Worm (Caenorhabditis elegans) whole organism, early embryonic: ENCODE data around the gene ceh-28.

Source experiments
- B0310.2 ChIP-seq: sonication (generic microtip); optimal IDR thresholded peaks from 2 replicates; lab custom pipeline; 2016; ENCODE audit warnings: mild to moderate bottlenecking, missing genetic modification characterization, missing compliant biosample characterization
- aly-1 ChIP-seq: sonication (generic microtip); optimal IDR thresholded peaks from 2 replicates; lab custom pipeline; 2016; ENCODE audit warnings: missing genetic modification characterization, missing compliant biosample characterization
- ama-1 ChIP-seq: fragments of 150-350 bp; optimal IDR thresholded peaks from 2 replicates; lab custom pipeline; 2014
- ceh-36 ChIP-seq: sonication (generic microtip); optimal IDR thresholded peaks from 2 replicates; lab custom pipeline; 2016; ENCODE audit warnings: missing genetic modification characterization, inconsistent platforms, missing compliant biosample characterization
- flt-1 ChIP-seq: fragments of 200-800 bp; sonication (Bioruptor generic); IDR thresholded peaks from 2 replicates; pipeline ENCODE4 v1.3.6; 2022; ENCODE audit warnings: missing genetic modification characterization, missing compliant biosample characterization
- hmbx-1 ChIP-seq: sonication (generic microtip); optimal IDR thresholded peaks from 2 replicates; lab custom pipeline; 2016; ENCODE audit warnings: mild to moderate bottlenecking, missing genetic modification characterization, missing compliant biosample characterization
- hnd-1 ChIP-seq: sonication (generic microtip); optimal IDR thresholded peaks from 2 replicates; lab custom pipeline; 2016; ENCODE audit warnings: missing genetic modification characterization, missing compliant biosample characterization
- scrt-1 ChIP-seq: fragments of 200-800 bp; sonication (Bioruptor generic); IDR thresholded peaks from 2 replicates; pipeline ENCODE4 v1.3.6; 2022; ENCODE audit warnings: missing genetic modification characterization, missing compliant biosample characterization
- tbx-11 ChIP-seq: fragments of 200-800 bp; sonication (Bioruptor generic); IDR thresholded peaks from 2 replicates; pipeline ENCODE4 v1.3.6; 2022; ENCODE audit warnings: missing genetic modification characterization, missing compliant biosample characterization
- tbx-37 ChIP-seq: fragments of 200-800 bp; sonication (Bioruptor generic); conservative IDR thresholded peaks from 2 replicates; pipeline ENCODE4 v1.3.6; 2022; ENCODE audit warnings: missing genetic modification reagents, missing genetic modification characterization, missing compliant biosample characterization

- no peak for TF ChIP-seq tbx-37 (GFP tag; lab: Robert Waterston, UW)
- TF ChIP-seq hnd-1, result no peak
- no peak for TF ChIP-seq ama-1
- TF ChIP-seq flt-1, result no peak
- TF ChIP-seq aly-1 (tag; lab: Kevin White, UChicago), result no peak
- TF ChIP-seq tbx-11 (GFP tag; lab: Robert Waterston, UW), result no peak
- no peak for TF ChIP-seq scrt-1 (GFP tag; lab: Robert Waterston, UW)
- TF ChIP-seq B0310.2 (tag; lab: Kevin White, UChicago), result no peak
- TF ChIP-seq hmbx-1 (tag; lab: Kevin White, UChicago), result no peak
- no peak for TF ChIP-seq ceh-36 (tag; lab: Kevin White, UChicago)
These were observed 31.8 kb downstream of the ceh-28 start for ce11 chrX:13106177-13106761.
